Worm (Caenorhabditis elegans): ENCODE results near the gene srsx-29.
A peak's percentile ranks its signal among the peaks of the same experiment; 100 is the strongest.

srsx-29 gene

ce11 chrV:10168870-10169269, 14.1 kb downstream of the srsx-29 start:
- no peak for TF ChIP-seq mep-1 (tag; optimal IDR thresholded peaks at IDR 0.05)
- no peak for TF ChIP-seq sptf-1 (tag; optimal IDR thresholded peaks at IDR 0.05)
- no peak for TF ChIP-seq bed-3 (GFP tag; optimal IDR thresholded peaks at IDR 0.05)
- TF ChIP-seq nhr-2 (tag; optimal IDR thresholded peaks at IDR 0.05), result no peak
- TF ChIP-seq nhr-12 (tag; optimal IDR thresholded peaks at IDR 0.05), result no peak
- no peak for TF ChIP-seq ces-1 (GFP tag; optimal IDR thresholded peaks at IDR 0.05)
- TF ChIP-seq unc-120 (tag; optimal IDR thresholded peaks at IDR 0.05; ENCODE audit: poor library complexity, severe bottlenecking), result no peak
- no peak for TF ChIP-seq sem-2 (GFP tag; optimal IDR thresholded peaks at IDR 0.05)
- no peak for TF ChIP-seq elt-1 (tag; optimal IDR thresholded peaks at IDR 0.05; ENCODE audit: borderline replicate concordance, insufficient read depth)
- no peak for TF ChIP-seq lin-32 (GFP tag; optimal IDR thresholded peaks at IDR 0.05)

ce11 chrV:10173653-10174052, 18.9 kb downstream of the srsx-29 start, which contains the start of gene egl-3:
TSS of gene egl-3 (minus strand) at chrV:10173753.
- TF ChIP-seq nhr-237 (tag; optimal IDR thresholded peaks at IDR 0.05), result no peak
- TF ChIP-seq unc-39 (tag; optimal IDR thresholded peaks at IDR 0.05), result no peak
- no peak for TF ChIP-seq M03D4.4 (tag; optimal IDR thresholded peaks at IDR 0.05)
- no peak for TF ChIP-seq sptf-1 (tag; optimal IDR thresholded peaks at IDR 0.05)
- no peak for TF ChIP-seq nhr-28 (tag; optimal IDR thresholded peaks at IDR 0.05)
- TF ChIP-seq elt-3 (tag; optimal IDR thresholded peaks at IDR 0.05), result no peak

DNA sequence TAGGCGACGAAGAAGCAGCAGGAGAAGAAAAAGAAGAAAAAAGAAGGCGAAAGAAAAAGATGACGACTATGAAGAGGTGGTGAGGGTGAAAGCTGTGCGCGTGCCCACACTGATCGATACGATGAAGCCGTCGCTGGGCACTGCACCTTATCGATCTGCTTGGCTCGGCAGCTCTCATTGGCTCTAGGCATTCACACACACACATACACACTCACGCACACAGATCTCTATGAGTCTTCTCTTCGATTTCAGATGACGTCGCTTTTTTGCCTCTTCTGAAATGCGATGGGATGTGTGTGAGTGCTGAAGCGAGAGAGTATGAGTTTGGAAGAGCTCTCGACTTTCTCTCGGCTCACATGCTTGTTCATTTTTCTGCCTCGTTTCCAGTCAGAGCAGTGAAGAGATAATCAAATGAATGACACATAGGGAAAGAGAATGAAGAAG, 19.9 kb downstream of the srsx-29 start:
- TF ChIP-seq unc-62 (GFP tag; optimal IDR thresholded peaks at IDR 0.05) (peak; percentile 12), mls-2 (tag; optimal IDR thresholded peaks at IDR 0.05) (peak; percentile 69), hlh-1 (tag; optimal IDR thresholded peaks at IDR 0.05) (no peak), ces-1 (GFP tag; optimal IDR thresholded peaks at IDR 0.05) (peak; percentile 90), ztf-11 (tag; optimal IDR thresholded peaks at IDR 0.05) (no peak)

DNA sequence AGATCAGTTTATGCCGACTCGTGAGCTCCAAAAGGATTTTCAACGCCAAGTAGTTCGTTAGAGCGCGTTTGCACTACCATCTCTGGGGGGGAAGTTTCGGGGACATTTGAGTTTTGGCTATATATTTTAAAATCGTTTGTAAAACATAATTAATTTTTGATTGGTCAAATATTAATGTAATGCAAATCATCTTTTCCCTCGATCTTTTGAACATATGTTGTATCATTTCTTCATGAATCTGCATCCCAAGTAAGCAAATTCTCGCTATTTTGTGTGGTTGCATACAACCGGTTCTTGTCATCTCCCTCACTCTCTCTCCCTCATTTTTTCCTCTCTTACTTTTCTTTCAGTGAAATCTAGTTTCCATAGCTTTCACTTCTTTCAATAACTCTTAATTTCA, 23.4 kb downstream of the srsx-29 start:
- TF ChIP-seq ceh-43 (GFP tag; optimal IDR thresholded peaks at IDR 0.05) (no peak), unc-120 (tag; optimal IDR thresholded peaks at IDR 0.05; ENCODE audit: poor library complexity, severe bottlenecking) (peak; percentile 67), elt-1 (tag; optimal IDR thresholded peaks at IDR 0.05; ENCODE audit: borderline replicate concordance, insufficient read depth) (no peak), tbx-8 (GFP tag; optimal IDR thresholded peaks at IDR 0.05) (no peak), nhr-237 (tag; optimal IDR thresholded peaks at IDR 0.05) (peak; percentile 61), nhr-28 (tag; optimal IDR thresholded peaks at IDR 0.05) (no peak), zip-8 (tag; optimal IDR thresholded peaks at IDR 0.05) (no peak), M03D4.4 (tag; optimal IDR thresholded peaks at IDR 0.05) (no peak), ham-2 (GFP tag; optimal IDR thresholded peaks at IDR 0.05) (no peak), lsy-2 (tag; optimal IDR thresholded peaks at IDR 0.05) (peak; percentile 30), blmp-1 (tag; optimal IDR thresholded peaks at IDR 0.05) (peak; percentile 86), sem-2 (GFP tag; optimal IDR thresholded peaks at IDR 0.05) (no peak), lin-13 (tag; optimal IDR thresholded peaks at IDR 0.05) (peak; percentile 40), flh-1 (GFP tag; optimal IDR thresholded peaks at IDR 0.05) (no peak), pha-4 (tag; optimal IDR thresholded peaks at IDR 0.05) (no peak), mls-2 (tag; optimal IDR thresholded peaks at IDR 0.05) (no peak), lin-32 (GFP tag; optimal IDR thresholded peaks at IDR 0.05) (no peak), unc-62 (GFP tag; optimal IDR thresholded peaks at IDR 0.05) (no peak), nhr-76 (tag; optimal IDR thresholded peaks at IDR 0.05) (no peak), ceh-39 (tag; optimal IDR thresholded peaks at IDR 0.05) (peak; percentile 0), drap-1 (GFP tag; optimal IDR thresholded peaks at IDR 0.05) (no peak), mab-5 (tag; optimal IDR thresholded peaks at IDR 0.05) (no peak), unc-39 (tag; optimal IDR thresholded peaks at IDR 0.05) (no peak), nhr-2 (tag; optimal IDR thresholded peaks at IDR 0.05) (no peak), nhr-12 (tag; optimal IDR thresholded peaks at IDR 0.05) (no peak), mep-1 (tag; optimal IDR thresholded peaks at IDR 0.05) (peak; percentile 62), sptf-1 (tag; optimal IDR thresholded peaks at IDR 0.05) (peak; percentile 48), ceh-83 (GFP tag; optimal IDR thresholded peaks at IDR 0.05) (no peak), bed-3 (GFP tag; optimal IDR thresholded peaks at IDR 0.05) (no peak), hlh-1 (tag; optimal IDR thresholded peaks at IDR 0.05) (no peak), snpc-4 (tag; optimal IDR thresholded peaks at IDR 0.05) (no peak), ces-1 (GFP tag; optimal IDR thresholded peaks at IDR 0.05) (peak; percentile 19), elt-3 (tag; optimal IDR thresholded peaks at IDR 0.05) (no peak), ztf-11 (tag; optimal IDR thresholded peaks at IDR 0.05) (no peak), cnd-1 (tag; optimal IDR thresholded peaks at IDR 0.05) (no peak)
